Fruit fly (Drosophila melanogaster) whole organism, embryonic: ENCODE results near the gene Hn.

Source experiments
- BtbVII ChIP-seq: fragments of 200-800 bp; sonication (Bioruptor generic); optimal IDR thresholded peaks from 3 replicates; lab custom pipeline; 2017; ENCODE audit warnings: missing biosample characterization, mild to moderate bottlenecking, missing genetic modification characterization
- CG10959 ChIP-seq: fragments of 200-800 bp; sonication (Bioruptor generic); IDR thresholded peaks from 2 replicates; pipeline ENCODE4 v1.3.6; 2022; ENCODE audit warnings: missing biosample characterization, missing genetic modification characterization
- CG12219 ChIP-seq: fragments of 200-800 bp; sonication (Bioruptor generic); optimal IDR thresholded peaks from 3 replicates; lab custom pipeline; 2018; ENCODE audit warnings: missing biosample characterization, mild to moderate bottlenecking, missing genetic modification characterization
- CG12769 ChIP-seq: fragments of 200-800 bp; sonication (Bioruptor generic); optimal IDR thresholded peaks from 2 replicates; lab custom pipeline; 2019; ENCODE audit warnings: missing biosample characterization, mild to moderate bottlenecking, missing genetic modification characterization, moderate library complexity
- CG16779 ChIP-seq: fragments of 200-800 bp; sonication (Bioruptor generic); IDR thresholded peaks from 2 replicates; pipeline ENCODE4 v1.3.6; 2022; ENCODE audit warnings: missing biosample characterization, missing genetic modification characterization
- CG17186 ChIP-seq: fragments of 200-800 bp; sonication (Bioruptor generic); optimal IDR thresholded peaks from 3 replicates; lab custom pipeline; 2017; ENCODE audit warnings: missing biosample characterization, missing genetic modification reagents, missing genetic modification characterization
- CG17612 ChIP-seq: fragments of 200-800 bp; sonication (Bioruptor generic); IDR thresholded peaks from 2 replicates; pipeline ENCODE4 v1.3.6; 2022; ENCODE audit warnings: missing biosample characterization, missing genetic modification characterization
- CG17829 ChIP-seq: fragments of 200-800 bp; optimal IDR thresholded peaks from 2 replicates; lab custom pipeline; 2019; ENCODE audit warnings: missing biosample characterization, mild to moderate bottlenecking, missing genetic modification characterization, moderate library complexity
- CG3281 ChIP-seq: fragments of 200-800 bp; sonication (Bioruptor generic); optimal IDR thresholded peaks from 3 replicates; lab custom pipeline; 2017; ENCODE audit warnings: missing biosample characterization, mild to moderate bottlenecking, missing genetic modification characterization
- CG34376 ChIP-seq: fragments of 200-800 bp; sonication (Bioruptor generic); optimal IDR thresholded peaks from 2 replicates; lab custom pipeline; 2018; ENCODE audit warnings: missing biosample characterization, mild to moderate bottlenecking, missing genetic modification characterization
- CG4328 ChIP-seq: fragments of 200-800 bp; sonication (Bioruptor generic); optimal IDR thresholded peaks from 3 replicates; lab custom pipeline; 2017; ENCODE audit warnings: missing biosample characterization, missing genetic modification reagents, missing genetic modification characterization
- CG4360 ChIP-seq: fragments of 200-800 bp; sonication (Bioruptor generic); IDR thresholded peaks from 2 replicates; pipeline ENCODE4 v1.3.6; 2022; ENCODE audit warnings: missing biosample characterization, missing genetic modification characterization
- CG4404 ChIP-seq: fragments of 200-800 bp; sonication (Bioruptor generic); IDR thresholded peaks from 2 replicates; pipeline ENCODE4 v1.3.6; 2022; ENCODE audit warnings: missing biosample characterization, missing genetic modification characterization
- CG5245 ChIP-seq: fragments of 200-800 bp; sonication (Bioruptor generic); optimal IDR thresholded peaks from 3 replicates; lab custom pipeline; 2016; ENCODE audit warnings: missing biosample characterization, missing genetic modification characterization
- CG6175 ChIP-seq: fragments of 200-800 bp; sonication (Bioruptor generic); IDR thresholded peaks from 3 replicates; pipeline ENCODE4 v1.3.6; 2022; ENCODE audit warnings: missing biosample characterization, missing genetic modification characterization
- CG6254 ChIP-seq: fragments of 200-800 bp; sonication (Bioruptor generic); optimal IDR thresholded peaks from 3 replicates; lab custom pipeline; 2017; ENCODE audit warnings: mild to moderate bottlenecking, missing biosample characterization, missing genetic modification reagents, missing genetic modification characterization
- CG6765 ChIP-seq: fragments of 200-800 bp; sonication (Bioruptor generic); optimal IDR thresholded peaks from 3 replicates; lab custom pipeline; 2017; ENCODE audit warnings: missing biosample characterization, mild to moderate bottlenecking, missing genetic modification characterization
- CG6813 ChIP-seq: fragments of 200-800 bp; sonication (Bioruptor generic); optimal IDR thresholded peaks from 2 replicates; lab custom pipeline; 2017; ENCODE audit warnings: missing biosample characterization, missing genetic modification characterization, mild to moderate bottlenecking, moderate library complexity, missing genetic modification reagents
- CG7271 ChIP-seq: fragments of 200-800 bp; sonication (Bioruptor generic); optimal IDR thresholded peaks from 2 replicates; lab custom pipeline; 2018; ENCODE audit warnings: missing biosample characterization, mild to moderate bottlenecking, missing genetic modification characterization, moderate library complexity
- CG7745 ChIP-seq: fragments of 200-800 bp; sonication (Bioruptor generic); optimal IDR thresholded peaks from 2 replicates; lab custom pipeline; 2018; ENCODE audit warnings: missing biosample characterization, mild to moderate bottlenecking, missing genetic modification characterization, moderate library complexity
- CG8290 ChIP-seq, 3 experiments: fragments of 200-800 bp; sonication (Bioruptor generic); optimal IDR thresholded peaks; 2 replicates each; lab custom pipeline; 2016 to 2019; ENCODE audit warnings: missing biosample characterization in 3 of 3, missing genetic modification characterization in 3 of 3, mild to moderate bottlenecking in 2 of 3, moderate library complexity in 1 of 3
- Fer2 ChIP-seq: fragments of 200-800 bp; sonication (Bioruptor generic); optimal IDR thresholded peaks from 2 replicates; lab custom pipeline; 2018; ENCODE audit warnings: missing biosample characterization, mild to moderate bottlenecking, missing genetic modification characterization, moderate library complexity
- Hr78 ChIP-seq, 2 experiments: fragments of 200-800 bp in 1 of 2; fragments of >200 bp in 1 of 2; sonication (Bioruptor generic) in 1 of 2; optimal IDR thresholded peaks; 2 replicates each; lab custom pipeline; 2017 to 2019; ENCODE audit warnings: missing biosample characterization in 2 of 2, missing genetic modification characterization in 2 of 2, mild to moderate bottlenecking in 1 of 2, moderate library complexity in 1 of 2
- MBD-R2 ChIP-seq: fragments of 200-800 bp; sonication (Bioruptor generic); IDR thresholded peaks from 2 replicates; pipeline ENCODE4 v1.3.6; 2022; ENCODE audit warnings: missing biosample characterization, missing genetic modification characterization
- Med ChIP-seq: fragments of 200-800 bp; sonication (Bioruptor generic); peaks from one replicate; lab custom pipeline; 2016; ENCODE audit warnings: missing biosample characterization, missing genetic modification characterization, mild to moderate bottlenecking, inconsistent platforms, moderate library complexity
- Mrtf ChIP-seq: fragments of 200-800 bp; sonication (Bioruptor generic); IDR thresholded peaks from 3 replicates; pipeline ENCODE4 v1.3.6; 2022; ENCODE audit warnings: missing biosample characterization, missing genetic modification characterization
- Neu2 ChIP-seq: fragments of 200-800 bp; sonication (Bioruptor generic); optimal IDR thresholded peaks from 3 replicates; lab custom pipeline; 2016; ENCODE audit warnings: missing biosample characterization, missing genetic modification characterization, borderline replicate concordance
- Nf-YA ChIP-seq: fragments of 200-800 bp; sonication (Bioruptor generic); IDR thresholded peaks from 2 replicates; pipeline ENCODE4 v1.3.6; 2022; ENCODE audit warnings: missing biosample characterization, missing genetic modification characterization
- Oli ChIP-seq: fragments of 200-800 bp; sonication (Bioruptor generic); optimal IDR thresholded peaks from 2 replicates; lab custom pipeline; 2018; ENCODE audit warnings: missing biosample characterization, mild to moderate bottlenecking, missing genetic modification characterization, moderate library complexity
- PHDP ChIP-seq: fragments of 200-800 bp; sonication (Bioruptor generic); optimal IDR thresholded peaks from 3 replicates; lab custom pipeline; 2018; ENCODE audit warnings: missing biosample characterization, mild to moderate bottlenecking, missing genetic modification characterization, moderate library complexity
- Scr ChIP-seq: fragments of 200-800 bp; sonication (Bioruptor generic); IDR thresholded peaks from 2 replicates; pipeline ENCODE4 v1.3.6; 2022; ENCODE audit warnings: missing biosample characterization, missing genetic modification characterization; ENCODE audit not compliant: partially characterized antibody
- al ChIP-seq: fragments of 200-800 bp; sonication (Bioruptor generic); IDR thresholded peaks from 2 replicates; pipeline ENCODE4 v1.3.6; 2022; ENCODE audit warnings: missing biosample characterization, missing genetic modification characterization
- ap ChIP-seq: fragments of 200-800 bp; sonication (Bioruptor generic); IDR thresholded peaks from 2 replicates; pipeline ENCODE4 v1.3.6; 2022; ENCODE audit warnings: missing biosample characterization, missing genetic modification characterization
- ara ChIP-seq: fragments of 200-800 bp; sonication (Bioruptor generic); IDR thresholded peaks from 2 replicates; pipeline ENCODE4 v1.3.6; 2022; ENCODE audit warnings: missing biosample characterization, missing genetic modification characterization
- bab2 ChIP-seq: fragments of 200-800 bp; sonication (Bioruptor generic); optimal IDR thresholded peaks from 2 replicates; lab custom pipeline; 2016; ENCODE audit warnings: missing biosample characterization, missing genetic modification characterization
- bsh ChIP-seq, 2 experiments: fragments of 200-800 bp; sonication (Bioruptor generic); optimal IDR thresholded peaks; 2 replicates each; lab custom pipeline; 2017 to 2018; ENCODE audit warnings: mild to moderate bottlenecking in 2 of 2, missing biosample characterization in 2 of 2, missing genetic modification characterization in 2 of 2, moderate library complexity in 1 of 2
- crc ChIP-seq: fragments of 200-800 bp; sonication (Bioruptor generic); optimal IDR thresholded peaks from 2 replicates; lab custom pipeline; 2016; ENCODE audit warnings: missing biosample characterization, missing genetic modification characterization
- cwo ChIP-seq: fragments of 200-800 bp; sonication (Bioruptor generic); optimal IDR thresholded peaks from 3 replicates; lab custom pipeline; 2017; ENCODE audit warnings: missing biosample characterization, missing genetic modification characterization, mild to moderate bottlenecking, moderate library complexity, missing genetic modification reagents
- emc ChIP-seq: fragments of 200-800 bp; sonication (Bioruptor generic); optimal IDR thresholded peaks from 2 replicates; lab custom pipeline; 2016; ENCODE audit warnings: missing biosample characterization, missing genetic modification characterization
- eyg ChIP-seq: fragments of 200-800 bp; sonication (Bioruptor generic); optimal IDR thresholded peaks from 3 replicates; lab custom pipeline; 2016; ENCODE audit warnings: missing biosample characterization, missing genetic modification characterization
- hbn ChIP-seq: fragments of 200-800 bp; sonication (Bioruptor generic); IDR thresholded peaks from 2 replicates; pipeline ENCODE4 v1.3.6; 2022; ENCODE audit warnings: missing biosample characterization, missing genetic modification characterization; ENCODE audit not compliant: partially characterized antibody
- jigr1 ChIP-seq: fragments of 200-800 bp; sonication (Bioruptor generic); IDR thresholded peaks from 3 replicates; pipeline ENCODE4 v1.3.6; 2022; ENCODE audit warnings: missing biosample characterization, missing genetic modification characterization
- lab ChIP-seq: fragments of 200-800 bp; sonication (Bioruptor generic); optimal IDR thresholded peaks from 3 replicates; lab custom pipeline; 2017; ENCODE audit warnings: missing biosample characterization, missing genetic modification characterization, mild to moderate bottlenecking, moderate library complexity, missing genetic modification reagents
- lmd ChIP-seq: fragments of 200-800 bp; sonication (Bioruptor generic); IDR thresholded peaks from 2 replicates; pipeline ENCODE4 v1.3.6; 2022; ENCODE audit warnings: missing biosample characterization, missing genetic modification characterization
- mld ChIP-seq: fragments of 200-800 bp; sonication (Bioruptor generic); IDR thresholded peaks from 3 replicates; pipeline ENCODE4 v1.3.6; 2022; ENCODE audit warnings: missing biosample characterization, missing genetic modification characterization; ENCODE audit not compliant: partially characterized antibody
- slbo ChIP-seq: fragments of 200-800 bp; sonication (Bioruptor generic); IDR thresholded peaks from 2 replicates; pipeline ENCODE4 v1.3.6; 2022; ENCODE audit warnings: missing biosample characterization, missing genetic modification characterization
- slp2 ChIP-seq: fragments of 200-800 bp; sonication (Bioruptor generic); optimal IDR thresholded peaks from 2 replicates; lab custom pipeline; 2016; ENCODE audit warnings: missing biosample characterization, missing genetic modification characterization
- zf30C ChIP-seq: fragments of 200-800 bp; sonication (Bioruptor generic); optimal IDR thresholded peaks from 3 replicates; lab custom pipeline; 2018; ENCODE audit warnings: missing biosample characterization, mild to moderate bottlenecking, missing genetic modification characterization
- zfh2 ChIP-seq: fragments of 200-800 bp; sonication (Bioruptor generic); optimal IDR thresholded peaks from 2 replicates; lab custom pipeline; 2016; ENCODE audit warnings: missing biosample characterization, missing genetic modification characterization

Hn gene

DNA sequence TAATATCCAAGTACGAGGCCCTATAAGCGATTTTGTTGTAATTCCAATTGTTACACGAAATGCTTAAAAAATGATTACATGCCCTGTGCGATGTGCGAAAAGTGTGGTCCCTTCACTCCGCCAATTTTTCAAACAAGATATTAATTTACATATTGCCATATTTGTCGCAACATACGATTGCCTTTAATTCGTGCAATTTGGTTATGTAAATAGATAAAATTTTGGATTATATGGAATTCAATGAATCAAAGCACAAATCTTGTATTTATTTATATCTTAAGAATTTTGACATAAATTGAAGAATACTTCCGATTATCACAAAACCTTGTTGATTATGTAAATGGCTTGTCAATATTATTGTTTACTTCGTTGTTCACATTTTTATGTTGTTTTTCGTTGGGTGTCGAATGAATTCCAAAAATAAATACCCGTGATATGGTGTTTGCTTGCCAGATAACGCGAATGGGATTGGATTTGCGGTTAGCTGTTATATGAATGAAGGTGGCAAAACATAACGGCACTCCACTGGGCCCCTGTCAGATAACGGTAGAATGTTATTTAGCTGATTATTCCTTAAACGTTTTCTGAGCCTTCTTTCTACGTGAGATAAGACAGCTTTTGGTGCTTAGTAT lies 21.9 kb downstream of the Hn start (continued):
- TF ChIP-seq zf30C (GFP tag; lab: Kevin White, UChicago) (no peak), CG7745 (no peak), CG17829 (tag; lab: Kevin White, UChicago) (no peak), cwo (peak; percentile 12), Scr (GFP tag; lab: Robert Waterston, UW) (no peak), ara (GFP tag; lab: Robert Waterston, UW) (no peak), CG8290 (GFP tag; optimal IDR thresholded peaks at IDR 0.05; lab: Kevin White, UChicago) (no peak), CG8290 (tag; optimal IDR thresholded peaks at IDR 0.05; lab: Kevin White, UChicago) (peak in 1 of 2 experiments; percentile 80), hbn (no peak), slp2 (no peak), CG6765 (GFP tag; lab: Kevin White, UChicago) (peak; percentile 4), CG3281 (GFP tag; lab: Kevin White, UChicago) (no peak), BtbVII (GFP tag; lab: Kevin White, UChicago) (peak; percentile 53), PHDP (tag; lab: Kevin White, UChicago) (peak; percentile 67), Oli (tag; lab: Kevin White, UChicago) (no peak), CG17612 (GFP tag; lab: Robert Waterston, UW) (no peak), CG6175 (GFP tag; lab: Robert Waterston, UW) (no peak), zfh2 (GFP tag; lab: Kevin White, UChicago) (no peak), ap (GFP tag; lab: Robert Waterston, UW) (no peak), al (GFP tag; lab: Robert Waterston, UW) (no peak), CG10959 (no peak), CG4328 (GFP tag; lab: Kevin White, UChicago) (peak; percentile 21), CG7271 (no peak), Neu2 (GFP tag; lab: Kevin White, UChicago) (no peak), Mrtf (GFP tag; lab: Robert Waterston, UW) (no peak), emc (no peak), slbo (no peak), eyg (GFP tag; lab: Kevin White, UChicago) (peak; percentile 19), Hr78 (GFP tag; optimal IDR thresholded peaks at IDR 0.05; lab: Kevin White, UChicago) (no peak), CG34376 (GFP tag; lab: Kevin White, UChicago) (peak; percentile 52), CG12219 (peak; percentile 1), crc (GFP tag; lab: Kevin White, UChicago) (no peak), CG5245 (GFP tag; lab: Kevin White, UChicago) (no peak), CG4404 (no peak), jigr1 (GFP tag; lab: Robert Waterston, UW) (no peak), lmd (GFP tag; lab: Robert Waterston, UW) (no peak), CG6813 (peak; percentile 63), bab2 (GFP tag; lab: Kevin White, UChicago) (no peak), CG16779 (GFP tag; lab: Robert Waterston, UW) (no peak), CG6254 (GFP tag; lab: Kevin White, UChicago) (no peak), lab (GFP tag; lab: Kevin White, UChicago) (peak; percentile 73), mld (GFP tag; lab: Robert Waterston, UW) (no peak), CG17186 (GFP tag; lab: Kevin White, UChicago) (no peak), CG12769 (tag; lab: Kevin White, UChicago) (peak; percentile 62), bsh (GFP tag; optimal IDR thresholded peaks at IDR 0.05; lab: Kevin White, UChicago) (no peak), MBD-R2 (GFP tag; lab: Robert Waterston, UW) (no peak), Nf-YA (GFP tag; lab: Robert Waterston, UW) (no peak), Med (GFP tag; lab: Kevin White, UChicago) (peak; percentile 86), Fer2 (tag; lab: Kevin White, UChicago) (no peak), CG4360 (GFP tag; lab: Robert Waterston, UW) (peak; percentile 5; the same call in 1 of the 2 replicates)
